Fruit fly (Drosophila melanogaster) whole organism, embryonic: Measurements from ENCODE around the gene papi.

Experiments used
- Ada2b ChIP-seq: fragments of 200-800 bp; sonication (Bioruptor generic); IDR thresholded peaks from 2 replicates; pipeline ENCODE4 v1.3.6; 2022; ENCODE audit warnings: missing biosample characterization, missing genetic modification characterization
- CG10209 ChIP-seq: fragments of 200-800 bp; sonication (Bioruptor generic); optimal IDR thresholded peaks from 3 replicates; lab custom pipeline; 2017; ENCODE audit warnings: missing biosample characterization, mild to moderate bottlenecking, missing genetic modification characterization, missing genetic modification reagents
- CG1233 ChIP-seq: fragments of 200-800 bp; sonication (Bioruptor generic); optimal IDR thresholded peaks from 4 replicates; lab custom pipeline; 2018; ENCODE audit warnings: missing biosample characterization, mild to moderate bottlenecking, missing genetic modification characterization
- CG13624 ChIP-seq: fragments of 200-800 bp; sonication (Bioruptor generic); optimal IDR thresholded peaks from 2 replicates; lab custom pipeline; 2016; ENCODE audit warnings: missing biosample characterization, missing genetic modification characterization
- CG13775 ChIP-seq: fragments of 200-800 bp; sonication (Bioruptor generic); optimal IDR thresholded peaks from 3 replicates; lab custom pipeline; 2017; ENCODE audit warnings: missing biosample characterization, mild to moderate bottlenecking, missing genetic modification characterization
- CG15011 ChIP-seq: fragments of 200-800 bp; sonication (Bioruptor generic); optimal IDR thresholded peaks from 3 replicates; lab custom pipeline; 2018; ENCODE audit warnings: missing biosample characterization, mild to moderate bottlenecking, missing genetic modification characterization
- CG15601 ChIP-seq: fragments of 200-800 bp; sonication (Bioruptor generic); optimal IDR thresholded peaks from 3 replicates; lab custom pipeline; 2019; ENCODE audit warnings: missing biosample characterization, mild to moderate bottlenecking, missing genetic modification characterization, moderate library complexity
- CG15696 ChIP-seq: fragments of 200-800 bp; sonication (Bioruptor generic); optimal IDR thresholded peaks from 2 replicates; lab custom pipeline; 2019; ENCODE audit warnings: missing biosample characterization, mild to moderate bottlenecking, missing genetic modification characterization, moderate library complexity
- CG17361 ChIP-seq: fragments of 200-800 bp; sonication (Bioruptor generic); IDR thresholded peaks from 3 replicates; pipeline ENCODE4 v1.3.6; 2022; ENCODE audit warnings: missing biosample characterization, missing genetic modification characterization
- CG2712 ChIP-seq: fragments of 200-800 bp; optimal IDR thresholded peaks from 3 replicates; lab custom pipeline; 2019; ENCODE audit warnings: missing biosample characterization, mild to moderate bottlenecking, missing genetic modification characterization, moderate library complexity
- CG32772 ChIP-seq: fragments of 200-800 bp; sonication (Bioruptor generic); IDR thresholded peaks from 2 replicates; pipeline ENCODE4 v1.3.6; 2022; ENCODE audit warnings: missing biosample characterization, missing genetic modification characterization
- CG3281 ChIP-seq: fragments of 200-800 bp; sonication (Bioruptor generic); optimal IDR thresholded peaks from 3 replicates; lab custom pipeline; 2017; ENCODE audit warnings: missing biosample characterization, mild to moderate bottlenecking, missing genetic modification characterization
- CG4360 ChIP-seq: fragments of 200-800 bp; sonication (Bioruptor generic); IDR thresholded peaks from 2 replicates; pipeline ENCODE4 v1.3.6; 2022; ENCODE audit warnings: missing biosample characterization, missing genetic modification characterization
- CG7271 ChIP-seq: fragments of 200-800 bp; sonication (Bioruptor generic); optimal IDR thresholded peaks from 2 replicates; lab custom pipeline; 2018; ENCODE audit warnings: missing biosample characterization, mild to moderate bottlenecking, missing genetic modification characterization, moderate library complexity
- CG7963 ChIP-seq: fragments of 200-800 bp; sonication (Bioruptor generic); IDR thresholded peaks from 3 replicates; pipeline ENCODE4 v1.3.6; 2022; ENCODE audit warnings: missing biosample characterization, missing genetic modification characterization; ENCODE audit not compliant: partially characterized antibody
- CG8388 ChIP-seq: fragments of 200-800 bp; sonication (Bioruptor generic); optimal IDR thresholded peaks from 2 replicates; lab custom pipeline; 2019; ENCODE audit warnings: missing biosample characterization, mild to moderate bottlenecking, missing genetic modification characterization, moderate library complexity
- CoRest ChIP-seq: fragments of 200-800 bp; sonication (Bioruptor generic); optimal IDR thresholded peaks from 3 replicates; lab custom pipeline; 2018; ENCODE audit warnings: missing biosample characterization, mild to moderate bottlenecking, missing genetic modification characterization, moderate library complexity
- D ChIP-seq, 2 experiments: fragments of 200-800 bp in 1 of 2; fragments of >200 bp in 1 of 2; sonication (Bioruptor generic) in 1 of 2; optimal IDR thresholded peaks; 2 replicates in 1 of 2; 3 replicates in 1 of 2; lab custom pipeline; 2017; ENCODE audit warnings: mild to moderate bottlenecking in 1 of 2, missing biosample characterization in 1 of 2, missing genetic modification characterization in 1 of 2, missing genetic modification reagents in 1 of 2
- D19A ChIP-seq: fragments of 200-800 bp; optimal IDR thresholded peaks from 3 replicates; lab custom pipeline; 2019; ENCODE audit warnings: missing biosample characterization, mild to moderate bottlenecking, missing genetic modification characterization, moderate library complexity
- Dad ChIP-seq: fragments of 200-800 bp; sonication (Bioruptor generic); optimal IDR thresholded peaks from 3 replicates; lab custom pipeline; 2016; ENCODE audit warnings: missing biosample characterization, missing genetic modification characterization
- Ets65A ChIP-seq: fragments of 200-800 bp; sonication (Bioruptor generic); peaks from one replicate; lab custom pipeline; 2016; ENCODE audit warnings: missing biosample characterization, missing genetic modification characterization
- Ets97D ChIP-seq: fragments of 200-800 bp; sonication (Bioruptor generic); optimal IDR thresholded peaks from 3 replicates; lab custom pipeline; 2016; ENCODE audit warnings: missing biosample characterization, missing genetic modification characterization
- HLH4C ChIP-seq: fragments of 200-800 bp; sonication (Bioruptor generic); IDR thresholded peaks from 3 replicates; pipeline ENCODE4 v1.3.6; 2022; ENCODE audit warnings: missing biosample characterization, missing genetic modification characterization; ENCODE audit not compliant: partially characterized antibody
- Nf-YB ChIP-seq: fragments of 200-800 bp; sonication (Bioruptor generic); optimal IDR thresholded peaks from 3 replicates; lab custom pipeline; 2019; ENCODE audit warnings: missing biosample characterization, mild to moderate bottlenecking, missing genetic modification characterization, moderate library complexity
- NfI ChIP-seq: fragments of 200-800 bp; sonication (Bioruptor generic); optimal IDR thresholded peaks from 3 replicates; lab custom pipeline; 2018; ENCODE audit warnings: missing biosample characterization, mild to moderate bottlenecking, missing genetic modification characterization, moderate library complexity
- Poxn ChIP-seq: fragments of 200-800 bp; sonication (Bioruptor generic); IDR thresholded peaks from 2 replicates; pipeline ENCODE4 v1.3.6; 2022; ENCODE audit warnings: missing biosample characterization, missing genetic modification characterization
- Sin3A ChIP-seq: fragments of >200 bp; optimal IDR thresholded peaks from 2 replicates; lab custom pipeline; 2018
- ash1 ChIP-seq: fragments of 200-800 bp; sonication (Bioruptor generic); optimal IDR thresholded peaks from 2 replicates; lab custom pipeline; 2018; ENCODE audit warnings: missing biosample characterization, mild to moderate bottlenecking, missing genetic modification characterization
- bcd ChIP-seq: fragments of 200-800 bp; sonication (Bioruptor generic); optimal IDR thresholded peaks from 2 replicates; lab custom pipeline; 2017; ENCODE audit warnings: missing biosample characterization, mild to moderate bottlenecking, missing genetic modification characterization
- bsh ChIP-seq, 2 experiments: fragments of 200-800 bp; sonication (Bioruptor generic); optimal IDR thresholded peaks; 2 replicates each; lab custom pipeline; 2017 to 2018; ENCODE audit warnings: mild to moderate bottlenecking in 2 of 2, missing biosample characterization in 2 of 2, missing genetic modification characterization in 2 of 2, moderate library complexity in 1 of 2
- cato ChIP-seq: fragments of 200-800 bp; sonication (Bioruptor generic); optimal IDR thresholded peaks from 2 replicates; lab custom pipeline; 2016; ENCODE audit warnings: missing biosample characterization, missing genetic modification characterization, borderline replicate concordance
- dan ChIP-seq: fragments of 200-800 bp; sonication (Bioruptor generic); IDR thresholded peaks from 2 replicates; pipeline ENCODE4 v1.3.6; 2022; ENCODE audit warnings: missing biosample characterization, missing genetic modification characterization
- dm ChIP-seq: fragments of 200-800 bp; sonication (Bioruptor generic); optimal IDR thresholded peaks from 3 replicates; lab custom pipeline; 2016; ENCODE audit warnings: missing biosample characterization, missing genetic modification characterization
- dpn ChIP-seq, 2 experiments: fragments of 200-800 bp; sonication (Bioruptor generic); optimal IDR thresholded peaks; 3 replicates each; lab custom pipeline; 2016; ENCODE audit warnings: missing biosample characterization in 2 of 2, missing genetic modification characterization in 2 of 2
- en ChIP-seq: fragments of 200-800 bp; sonication (Bioruptor generic); optimal IDR thresholded peaks from 2 replicates; lab custom pipeline; 2016; ENCODE audit warnings: missing biosample characterization, missing genetic modification characterization
- ind ChIP-seq: fragments of 200-800 bp; sonication (Bioruptor generic); optimal IDR thresholded peaks from 3 replicates; lab custom pipeline; 2016; ENCODE audit warnings: missing biosample characterization, missing genetic modification characterization
- jing ChIP-seq: fragments of 200-800 bp; sonication (Bioruptor generic); optimal IDR thresholded peaks from 2 replicates; lab custom pipeline; 2018; ENCODE audit warnings: missing biosample characterization, mild to moderate bottlenecking, missing genetic modification characterization
- kah ChIP-seq: fragments of 200-800 bp; sonication (Bioruptor generic); optimal IDR thresholded peaks from 2 replicates; lab custom pipeline; 2018; ENCODE audit warnings: missing biosample characterization, mild to moderate bottlenecking, missing genetic modification characterization
- lbe ChIP-seq: fragments of 200-800 bp; sonication (Bioruptor generic); optimal IDR thresholded peaks from 2 replicates; lab custom pipeline; 2016; ENCODE audit warnings: missing biosample characterization, mild to moderate bottlenecking, missing genetic modification characterization
- lilli ChIP-seq: fragments of 200-800 bp; sonication (Bioruptor generic); optimal IDR thresholded peaks from 3 replicates; lab custom pipeline; 2016; ENCODE audit warnings: missing biosample characterization, missing genetic modification characterization
- mirr ChIP-seq: fragments of 200-800 bp; sonication (Bioruptor generic); optimal IDR thresholded peaks from 3 replicates; lab custom pipeline; 2018; ENCODE audit warnings: missing biosample characterization, mild to moderate bottlenecking, missing genetic modification characterization
- nerfin-1 ChIP-seq: fragments of 200-800 bp; sonication (Bioruptor generic); optimal IDR thresholded peaks from 3 replicates; lab custom pipeline; 2019; ENCODE audit warnings: missing biosample characterization, mild to moderate bottlenecking, missing genetic modification characterization, moderate library complexity
- scrt ChIP-seq: fragments of 200-800 bp; sonication (Bioruptor generic); optimal IDR thresholded peaks from 2 replicates; lab custom pipeline; 2018; ENCODE audit warnings: missing biosample characterization, mild to moderate bottlenecking, missing genetic modification characterization, moderate library complexity
- sim ChIP-seq: fragments of 200-800 bp; sonication (Bioruptor generic); IDR thresholded peaks from 2 replicates; pipeline ENCODE4 v1.3.6; 2022; ENCODE audit warnings: missing biosample characterization, missing genetic modification characterization
- slbo ChIP-seq: fragments of 200-800 bp; sonication (Bioruptor generic); IDR thresholded peaks from 2 replicates; pipeline ENCODE4 v1.3.6; 2022; ENCODE audit warnings: missing biosample characterization, missing genetic modification characterization
- sna ChIP-seq: fragments of 200-800 bp; sonication (Bioruptor generic); IDR thresholded peaks from 2 replicates; pipeline ENCODE4 v1.3.6; 2022; ENCODE audit warnings: missing biosample characterization, missing genetic modification characterization; ENCODE audit not compliant: partially characterized antibody
- tap ChIP-seq: fragments of 200-800 bp; optimal IDR thresholded peaks from 3 replicates; lab custom pipeline; 2019; ENCODE audit warnings: missing biosample characterization, mild to moderate bottlenecking, missing genetic modification characterization, moderate library complexity
- unpg ChIP-seq: fragments of 200-800 bp; sonication (Bioruptor generic); optimal IDR thresholded peaks from 3 replicates; lab custom pipeline; 2018; ENCODE audit warnings: missing biosample characterization, mild to moderate bottlenecking, missing genetic modification characterization, moderate library complexity
- vfl ChIP-seq: fragments of 200-800 bp; sonication (Bioruptor generic); optimal IDR thresholded peaks from 2 replicates; lab custom pipeline; 2016; ENCODE audit warnings: missing biosample characterization, missing genetic modification characterization
- zen2 ChIP-seq: fragments of 200-800 bp; sonication (Bioruptor generic); IDR thresholded peaks from 3 replicates; pipeline ENCODE4 v1.3.6; 2022; ENCODE audit warnings: missing biosample characterization, missing genetic modification characterization; ENCODE audit not compliant: partially characterized antibody

Gene papi

DNA sequence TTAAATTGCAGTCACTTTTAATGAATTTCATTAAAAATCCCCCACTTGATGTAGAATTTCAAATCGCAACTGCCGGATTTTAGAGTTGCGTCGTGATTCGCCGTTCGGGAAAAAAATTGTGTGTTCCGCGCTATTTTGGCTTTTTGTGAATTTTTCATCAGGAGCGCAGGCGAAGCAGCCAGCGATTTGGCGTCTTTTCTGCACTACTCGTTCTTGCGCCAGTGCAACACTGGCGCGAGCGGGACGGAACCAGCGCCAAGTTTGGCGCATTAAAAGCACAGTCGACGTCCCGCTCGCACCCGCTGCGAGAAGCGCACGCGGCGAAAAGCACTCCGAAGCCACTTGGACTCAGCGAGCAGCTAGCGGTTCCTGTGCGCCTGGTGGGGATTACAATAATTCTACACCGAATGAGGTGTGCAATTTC is 27.2 kb upstream of the papi start (continued):
- TF ChIP-seq Sin3A (peak; percentile 3), CG1233 (GFP tag; lab: Kevin White, UChicago) (peak; percentile 28), Dad (peak; percentile 47), Ets97D (peak; percentile 79), CG15696 (tag; lab: Kevin White, UChicago) (no peak), jing (GFP tag; lab: Kevin White, UChicago) (no peak), CG13624 (GFP tag; lab: Kevin White, UChicago) (peak; percentile 75), sim (no peak), CG7963 (GFP tag; lab: Robert Waterston, UW) (no peak), HLH4C (GFP tag; lab: Robert Waterston, UW) (no peak), CG8388 (GFP tag; lab: Kevin White, UChicago) (peak; percentile 33), Poxn (no peak), CG7271 (tag; lab: Kevin White, UChicago) (no peak), Nf-YB (GFP tag; lab: Kevin White, UChicago) (peak; percentile 73), ash1 (no peak), CG10209 (no peak), CG2712 (peak; percentile 42), vfl (peak; percentile 26), D19A (tag; lab: Kevin White, UChicago) (peak; percentile 40), unpg (GFP tag; lab: Kevin White, UChicago) (peak; percentile 25), dm (GFP tag; lab: Kevin White, UChicago) (peak; percentile 83), Ets65A (GFP tag; lab: Kevin White, UChicago) (no peak), zen2 (GFP tag; lab: Robert Waterston, UW) (no peak), dan (GFP tag; lab: Robert Waterston, UW) (no peak), CG15011 (GFP tag; lab: Kevin White, UChicago) (no peak), slbo (GFP tag; lab: Robert Waterston, UW) (no peak), ind (GFP tag; lab: Kevin White, UChicago) (no peak), sna (GFP tag; lab: Robert Waterston, UW) (no peak), CG3281 (GFP tag; lab: Kevin White, UChicago) (peak; percentile 25), cato (GFP tag; lab: Kevin White, UChicago) (no peak), D (optimal IDR thresholded peaks at IDR 0.05; lab: Kevin White, UChicago) (no peak), D (GFP tag; optimal IDR thresholded peaks at IDR 0.05; lab: Kevin White, UChicago) (no peak), mirr (GFP tag; lab: Kevin White, UChicago) (peak; percentile 79), Ada2b (no peak), bcd (peak; percentile 40), CG32772 (GFP tag; lab: Robert Waterston, UW) (no peak), scrt (GFP tag; lab: Kevin White, UChicago) (peak; percentile 37), lbe (GFP tag; lab: Kevin White, UChicago) (peak; percentile 30), nerfin-1 (peak; percentile 33), CG17361 (no peak), dpn (GFP tag; optimal IDR thresholded peaks at IDR 0.05; lab: Kevin White, UChicago) (peak in 1 of 2 experiments; percentile 52), CG15601 (tag; lab: Kevin White, UChicago) (peak; percentile 65), NfI (GFP tag; lab: Kevin White, UChicago) (peak; percentile 44), CG4360 (GFP tag; lab: Robert Waterston, UW) (no peak), kah (peak; percentile 74), en (GFP tag; lab: Kevin White, UChicago) (no peak), bsh (GFP tag; optimal IDR thresholded peaks at IDR 0.05; lab: Kevin White, UChicago) (peak; percentile 20 to 66), CG13775 (GFP tag; lab: Kevin White, UChicago) (no peak), lilli (GFP tag; lab: Kevin White, UChicago) (peak; percentile 26), tap (tag; lab: Kevin White, UChicago) (no peak), CoRest (tag; lab: Kevin White, UChicago) (peak; percentile 52)
